Worm (Caenorhabditis elegans): ENCODE data around the gene spe-36.

- TF ChIP-seq nhr-76 (tag; optimal IDR thresholded peaks at IDR 0.05) (no peak), unc-62 (GFP tag; optimal IDR thresholded peaks at IDR 0.05 in 1 of 2) (peak in 1 of 2 experiments; percentile 53), unc-62 (tag; optimal IDR thresholded peaks at IDR 0.05) (no peak), nhr-28 (tag; optimal IDR thresholded peaks at IDR 0.05) (no peak), dve-1 (tag; optimal IDR thresholded peaks at IDR 0.05; ENCODE audit: insufficient read depth) (no peak), unc-130 (GFP tag; optimal IDR thresholded peaks at IDR 0.05) (no peak), zip-2 (tag; optimal IDR thresholded peaks at IDR 0.05) (no peak), mdl-1 (tag; optimal IDR thresholded peaks at IDR 0.05) (no peak), fos-1 (tag; optimal IDR thresholded peaks at IDR 0.05) (no peak), hlh-30 (tag; optimal IDR thresholded peaks at IDR 0.05; ENCODE audit: insufficient read depth) (no peak), hmg-1.1 (GFP tag; IDR thresholded peaks at IDR 0.05) (no peak), ceh-82 (tag; optimal IDR thresholded peaks at IDR 0.05) (no peak), nhr-111 (GFP tag; optimal IDR thresholded peaks at IDR 0.05) (no peak), F10B5.3 (tag; optimal IDR thresholded peaks at IDR 0.05) (no peak), nhr-42 (GFP tag; IDR thresholded peaks at IDR 0.05) (no peak)
These were observed 43.4 kb downstream of the spe-36 start, which contains the start of gene M04B2.7 for ce11 chrIV:11548671-11549070.
